Fruit fly (Drosophila melanogaster) whole organism, embryonic: Measurements from ENCODE around the gene CG15888.

Source experiments
- Asciz ChIP-seq: fragments of 200-800 bp; sonication (Bioruptor generic); optimal IDR thresholded peaks from 2 replicates; lab custom pipeline; 2017; ENCODE audit warnings: missing biosample characterization, mild to moderate bottlenecking, missing genetic modification characterization, missing genetic modification reagents
- CG10366 ChIP-seq: fragments of 200-800 bp; sonication (Bioruptor generic); IDR thresholded peaks from 2 replicates; pipeline ENCODE4 v1.3.6; 2022; ENCODE audit warnings: missing biosample characterization, missing genetic modification characterization
- CG11093 ChIP-seq: fragments of 200-800 bp; sonication (Bioruptor generic); IDR thresholded peaks from 3 replicates; pipeline ENCODE4 v1.3.6; 2022; ENCODE audit warnings: missing biosample characterization, missing genetic modification characterization
- CG11247 ChIP-seq: fragments of 200-800 bp; sonication (Bioruptor generic); IDR thresholded peaks from 2 replicates; pipeline ENCODE4 v1.3.6; 2022; ENCODE audit warnings: missing biosample characterization, missing genetic modification characterization
- CG12391 ChIP-seq: fragments of 200-800 bp; sonication (Bioruptor generic); optimal IDR thresholded peaks from 3 replicates; lab custom pipeline; 2018; ENCODE audit warnings: missing biosample characterization, mild to moderate bottlenecking, missing genetic modification characterization, moderate library complexity
- CG13894 ChIP-seq: fragments of 200-800 bp; sonication (Bioruptor generic); optimal IDR thresholded peaks from 3 replicates; lab custom pipeline; 2018; ENCODE audit warnings: missing biosample characterization, mild to moderate bottlenecking, missing genetic modification characterization, moderate library complexity
- CG14441 ChIP-seq: fragments of 200-800 bp; sonication (Bioruptor generic); IDR thresholded peaks from 2 replicates; pipeline ENCODE4 v1.3.6; 2022; ENCODE audit warnings: missing biosample characterization, missing genetic modification characterization
- CG14860 ChIP-seq: fragments of 200-800 bp; sonication (Bioruptor generic); IDR thresholded peaks from 3 replicates; pipeline ENCODE4 v1.3.6; 2022; ENCODE audit warnings: missing biosample characterization, missing genetic modification characterization; ENCODE audit not compliant: partially characterized antibody
- CG16813 ChIP-seq: fragments of 200-800 bp; sonication (Bioruptor generic); IDR thresholded peaks from 3 replicates; pipeline ENCODE4 v1.3.6; 2022; ENCODE audit warnings: missing biosample characterization, missing genetic modification characterization; ENCODE audit not compliant: partially characterized antibody
- CG17361 ChIP-seq: fragments of 200-800 bp; sonication (Bioruptor generic); IDR thresholded peaks from 3 replicates; pipeline ENCODE4 v1.3.6; 2022; ENCODE audit warnings: missing biosample characterization, missing genetic modification characterization
- CG17802 ChIP-seq: fragments of 200-800 bp; sonication (Bioruptor generic); optimal IDR thresholded peaks from 2 replicates; lab custom pipeline; 2018; ENCODE audit warnings: missing biosample characterization, mild to moderate bottlenecking, missing genetic modification characterization, moderate library complexity
- CG18764 ChIP-seq: fragments of 200-800 bp; sonication (Bioruptor generic); optimal IDR thresholded peaks from 3 replicates; lab custom pipeline; 2016; ENCODE audit warnings: missing biosample characterization, missing genetic modification characterization
- CG3163 ChIP-seq: fragments of 200-800 bp; sonication (Bioruptor generic); optimal IDR thresholded peaks from 3 replicates; lab custom pipeline; 2016; ENCODE audit warnings: missing biosample characterization, missing genetic modification characterization
- CG32532 ChIP-seq: fragments of 200-800 bp; sonication (Bioruptor generic); IDR thresholded peaks from 2 replicates; pipeline ENCODE4 v1.3.6; 2022; ENCODE audit warnings: missing biosample characterization, missing genetic modification characterization
- CG33557 ChIP-seq: fragments of 200-800 bp; sonication (Bioruptor generic); optimal IDR thresholded peaks from 2 replicates; lab custom pipeline; 2019; ENCODE audit warnings: missing biosample characterization, mild to moderate bottlenecking, missing genetic modification characterization, moderate library complexity
- CG3726 ChIP-seq: fragments of 200-800 bp; sonication (Bioruptor generic); IDR thresholded peaks from 3 replicates; pipeline ENCODE4, ENCODE4 v1.3.6; 2022; ENCODE audit warnings: missing biosample characterization, missing genetic modification characterization
- CG42726 ChIP-seq: fragments of 200-800 bp; sonication (Bioruptor generic); IDR thresholded peaks from 2 replicates; pipeline ENCODE4 v1.3.6; 2022; ENCODE audit warnings: missing biosample characterization, missing genetic modification characterization; ENCODE audit not compliant: partially characterized antibody
- CG4404 ChIP-seq: fragments of 200-800 bp; sonication (Bioruptor generic); IDR thresholded peaks from 2 replicates; pipeline ENCODE4 v1.3.6; 2022; ENCODE audit warnings: missing biosample characterization, missing genetic modification characterization
- CG4424 ChIP-seq: fragments of 200-800 bp; sonication (Bioruptor generic); optimal IDR thresholded peaks from 3 replicates; lab custom pipeline; 2016; ENCODE audit warnings: missing biosample characterization, missing genetic modification characterization
- CG4854 ChIP-seq: fragments of 200-800 bp; sonication (Bioruptor generic); optimal IDR thresholded peaks from 2 replicates; lab custom pipeline; 2016; ENCODE audit warnings: missing biosample characterization, missing genetic modification characterization, inconsistent platforms
- CG6791 ChIP-seq: fragments of 200-800 bp; sonication (Bioruptor generic); IDR thresholded peaks from 3 replicates; pipeline ENCODE4 v1.3.6; 2022; ENCODE audit warnings: missing biosample characterization, missing genetic modification characterization; ENCODE audit not compliant: partially characterized antibody
- CG7556 ChIP-seq: fragments of 200-800 bp; sonication (Bioruptor generic); optimal IDR thresholded peaks from 2 replicates; lab custom pipeline; 2017; ENCODE audit warnings: missing biosample characterization, mild to moderate bottlenecking, missing genetic modification characterization
- CG8290 ChIP-seq, 3 experiments: fragments of 200-800 bp; sonication (Bioruptor generic); optimal IDR thresholded peaks; 2 replicates each; lab custom pipeline; 2016 to 2019; ENCODE audit warnings: missing biosample characterization in 3 of 3, missing genetic modification characterization in 3 of 3, mild to moderate bottlenecking in 2 of 3, moderate library complexity in 1 of 3
- D19A ChIP-seq: fragments of 200-800 bp; optimal IDR thresholded peaks from 3 replicates; lab custom pipeline; 2019; ENCODE audit warnings: missing biosample characterization, mild to moderate bottlenecking, missing genetic modification characterization, moderate library complexity
- Dad ChIP-seq: fragments of 200-800 bp; sonication (Bioruptor generic); optimal IDR thresholded peaks from 3 replicates; lab custom pipeline; 2016; ENCODE audit warnings: missing biosample characterization, missing genetic modification characterization
- Dfd ChIP-seq, 2 experiments: fragments of >200 bp; optimal IDR thresholded peaks; 2 replicates each; lab custom pipeline; 2017; ENCODE audit warnings: missing biosample characterization in 2 of 2, missing genetic modification characterization in 2 of 2
- HmgZ ChIP-seq: fragments of 200-800 bp; sonication (Bioruptor generic); optimal IDR thresholded peaks from 2 replicates; lab custom pipeline; 2018; ENCODE audit warnings: missing biosample characterization, mild to moderate bottlenecking, missing genetic modification characterization
- Hr39 ChIP-seq: fragments of >200 bp; optimal IDR thresholded peaks from 2 replicates; lab custom pipeline; 2017
- Hr51 ChIP-seq, 2 experiments: fragments of 200-800 bp; sonication (Bioruptor generic); optimal IDR thresholded peaks; 2 replicates in 1 of 2; 3 replicates in 1 of 2; lab custom pipeline; 2016 to 2018; ENCODE audit warnings: missing biosample characterization in 2 of 2, missing genetic modification characterization in 2 of 2, mild to moderate bottlenecking in 1 of 2, moderate library complexity in 1 of 2
- Kr ChIP-seq: fragments of 200-800 bp; sonication (Bioruptor generic); optimal IDR thresholded peaks from 2 replicates; lab custom pipeline; 2017; ENCODE audit warnings: missing biosample characterization, mild to moderate bottlenecking, missing genetic modification characterization
- MTF-1 ChIP-seq: fragments of 200-800 bp; sonication (Bioruptor generic); optimal IDR thresholded peaks from 2 replicates; lab custom pipeline; 2018; ENCODE audit warnings: missing biosample characterization, mild to moderate bottlenecking, missing genetic modification characterization, borderline replicate concordance
- Mad ChIP-seq: fragments of 200-800 bp; sonication (Bioruptor generic); optimal IDR thresholded peaks from 2 replicates; lab custom pipeline; 2016; ENCODE audit warnings: missing biosample characterization, missing genetic modification characterization
- Myb ChIP-seq: fragments of 200-800 bp; sonication (Bioruptor generic); optimal IDR thresholded peaks from 2 replicates; lab custom pipeline; 2016; ENCODE audit warnings: missing biosample characterization, missing genetic modification characterization
- Nf-YB ChIP-seq: fragments of 200-800 bp; sonication (Bioruptor generic); optimal IDR thresholded peaks from 3 replicates; lab custom pipeline; 2019; ENCODE audit warnings: missing biosample characterization, mild to moderate bottlenecking, missing genetic modification characterization, moderate library complexity
- dpn ChIP-seq, 2 experiments: fragments of 200-800 bp; sonication (Bioruptor generic); optimal IDR thresholded peaks; 3 replicates each; lab custom pipeline; 2016; ENCODE audit warnings: missing biosample characterization in 2 of 2, missing genetic modification characterization in 2 of 2
- fd96Cb ChIP-seq: fragments of 200-800 bp; sonication (Bioruptor generic); optimal IDR thresholded peaks from 2 replicates; lab custom pipeline; 2018; ENCODE audit warnings: missing biosample characterization, mild to moderate bottlenecking, missing genetic modification characterization, moderate library complexity
- grn ChIP-seq: fragments of 200-800 bp; sonication (Bioruptor generic); optimal IDR thresholded peaks from 3 replicates; lab custom pipeline; 2017; ENCODE audit warnings: missing biosample characterization, missing genetic modification characterization
- gro ChIP-seq: fragments of 200-800 bp; sonication (Bioruptor generic); optimal IDR thresholded peaks from 2 replicates; lab custom pipeline; 2016; ENCODE audit warnings: missing biosample characterization, missing genetic modification characterization
- inv ChIP-seq: fragments of 200-800 bp; sonication (Bioruptor generic); IDR thresholded peaks from 2 replicates; pipeline ENCODE4 v1.3.6; 2022; ENCODE audit warnings: missing biosample characterization, missing genetic modification characterization; ENCODE audit not compliant: partially characterized antibody
- lab ChIP-seq: fragments of 200-800 bp; sonication (Bioruptor generic); optimal IDR thresholded peaks from 3 replicates; lab custom pipeline; 2017; ENCODE audit warnings: missing biosample characterization, missing genetic modification characterization, mild to moderate bottlenecking, moderate library complexity, missing genetic modification reagents
- lola ChIP-seq, 3 experiments: fragments of >200 bp in 2 of 3; fragments of 200-800 bp in 1 of 3; sonication (Bioruptor generic) in 1 of 3; optimal IDR thresholded peaks; 2 replicates each; lab custom pipeline; 2017 to 2019; ENCODE audit warnings: missing biosample characterization in 3 of 3, missing genetic modification characterization in 3 of 3, mild to moderate bottlenecking in 1 of 3, moderate library complexity in 1 of 3
- mld ChIP-seq: fragments of 200-800 bp; sonication (Bioruptor generic); IDR thresholded peaks from 3 replicates; pipeline ENCODE4 v1.3.6; 2022; ENCODE audit warnings: missing biosample characterization, missing genetic modification characterization; ENCODE audit not compliant: partially characterized antibody
- nmo ChIP-seq: fragments of 200-800 bp; sonication (Bioruptor generic); optimal IDR thresholded peaks from 2 replicates; lab custom pipeline; 2018; ENCODE audit warnings: missing biosample characterization, mild to moderate bottlenecking, missing genetic modification characterization, moderate library complexity
- otp ChIP-seq: fragments of 200-800 bp; sonication (Bioruptor generic); IDR thresholded peaks from 3 replicates; pipeline ENCODE4, ENCODE4 v1.3.6; 2022; ENCODE audit warnings: missing biosample characterization, missing genetic modification characterization
- pb ChIP-seq: fragments of 200-800 bp; sonication (Bioruptor generic); optimal IDR thresholded peaks from 3 replicates; lab custom pipeline; 2016; ENCODE audit warnings: missing biosample characterization, missing genetic modification characterization
- pzg ChIP-seq: fragments of 200-800 bp; sonication (Bioruptor generic); optimal IDR thresholded peaks from 3 replicates; lab custom pipeline; 2018; ENCODE audit warnings: missing biosample characterization, mild to moderate bottlenecking, missing genetic modification characterization, moderate library complexity
- toy ChIP-seq: fragments of 200-800 bp; sonication (Bioruptor generic); IDR thresholded peaks from 2 replicates; pipeline ENCODE4 v1.3.6; 2022; ENCODE audit warnings: missing biosample characterization, missing genetic modification characterization
- wek ChIP-seq: fragments of 200-800 bp; sonication (Bioruptor generic); optimal IDR thresholded peaks from 3 replicates; lab custom pipeline; 2018; ENCODE audit warnings: missing biosample characterization, mild to moderate bottlenecking, missing genetic modification characterization, moderate library complexity
- zfh1 ChIP-seq: fragments of 200-800 bp; sonication (Bioruptor generic); IDR thresholded peaks from 3 replicates; pipeline ENCODE4 v1.3.6; 2022; ENCODE audit warnings: missing biosample characterization, missing genetic modification characterization

Gene CG15888

dm6 chr3R:13260114-13260673, 26.1 kb downstream of the CG15888 start, which contains the start of gene CG11686 (continued):
- TF ChIP-seq gro (no peak), CG11093 (no peak), Nf-YB (GFP tag; lab: Kevin White, UChicago) (no peak), Kr (GFP tag; lab: Kevin White, UChicago) (no peak), CG14860 (GFP tag; lab: Robert Waterston, UW) (no peak), CG3163 (GFP tag; lab: Kevin White, UChicago) (no peak), CG7556 (GFP tag; lab: Kevin White, UChicago) (no peak), fd96Cb (tag; lab: Kevin White, UChicago) (no peak), Asciz (GFP tag; lab: Kevin White, UChicago) (no peak), toy (GFP tag; lab: Robert Waterston, UW) (no peak), CG33557 (GFP tag; lab: Kevin White, UChicago) (no peak), mld (GFP tag; lab: Robert Waterston, UW) (no peak), CG18764 (GFP tag; lab: Kevin White, UChicago) (no peak), CG6791 (GFP tag; lab: Robert Waterston, UW) (peak; percentile 67), CG4404 (GFP tag; lab: Robert Waterston, UW) (no peak), CG17361 (GFP tag; lab: Robert Waterston, UW) (no peak), CG10366 (GFP tag; lab: Robert Waterston, UW) (0 out of 2 replicates have a peak, but pooled peaks have one; percentile 7), CG17802 (tag; lab: Kevin White, UChicago) (no peak), inv (GFP tag; lab: Robert Waterston, UW) (no peak), Mad (GFP tag; lab: Kevin White, UChicago) (no peak), CG4854 (GFP tag; lab: Kevin White, UChicago) (no peak), otp (0 out of 3 replicates have a peak, but pooled peaks have one; percentile 11), CG42726 (0 out of 2 replicates have a peak, but pooled peaks have one; percentile 48), CG16813 (GFP tag; lab: Robert Waterston, UW) (no peak), pb (GFP tag; lab: Kevin White, UChicago) (no peak), CG8290 (GFP tag; optimal IDR thresholded peaks at IDR 0.05; lab: Kevin White, UChicago) (no peak), CG8290 (tag; optimal IDR thresholded peaks at IDR 0.05; lab: Kevin White, UChicago) (peak in 1 of 2 experiments; percentile 66), CG12391 (tag; lab: Kevin White, UChicago) (peak; percentile 21), lola (GFP tag; optimal IDR thresholded peaks at IDR 0.05; lab: Kevin White, UChicago) (no peak), lab (GFP tag; lab: Kevin White, UChicago) (peak; percentile 44), wek (peak; percentile 23), CG32532 (GFP tag; lab: Robert Waterston, UW) (0 out of 2 replicates have a peak, but pooled peaks have one; percentile 5), Dad (GFP tag; lab: Kevin White, UChicago) (peak; percentile 4), D19A (tag; lab: Kevin White, UChicago) (no peak), Myb (no peak), CG4424 (GFP tag; lab: Kevin White, UChicago) (no peak), grn (no peak), dpn (GFP tag; optimal IDR thresholded peaks at IDR 0.05; lab: Kevin White, UChicago) (no peak), HmgZ (tag; lab: Kevin White, UChicago) (peak; percentile 4), CG14441 (0 out of 2 replicates have a peak, but pooled peaks have one; percentile 11), Hr39 (no peak), zfh1 (GFP tag; lab: Robert Waterston, UW) (no peak), MTF-1 (GFP tag; lab: Kevin White, UChicago) (peak; percentile 17), pzg (GFP tag; lab: Kevin White, UChicago) (peak; percentile 28), nmo (GFP tag; lab: Kevin White, UChicago) (no peak), CG3726 (GFP tag; lab: Robert Waterston, UW) (no peak), CG13894 (no peak), CG11247 (GFP tag; lab: Robert Waterston, UW) (no peak), Hr51 (GFP tag; optimal IDR thresholded peaks at IDR 0.05; lab: Kevin White, UChicago) (peak in 1 of 2 experiments; percentile 6), Dfd (GFP tag; optimal IDR thresholded peaks at IDR 0.05; lab: Kevin White, UChicago) (no peak)
